Comparison of ENCODE assay signal across 4 worm cellular contexts in genomic region chrX:14015808-14016207, ce11.
TF ChIP-seq lines count a peak whose summit lies in the region.

No protein-coding gene starts in this region.

TF ChIP-seq in whole organism, L2 larva, 48 proteins besides CTCF, POLR2A, EP300 and RAD21 (continued from another document):
- TF ChIP-seq nhr-12 (tag; optimal IDR thresholded peaks at IDR 0.05; lab: Kevin White, UChicago) (no peak), nhr-6 (tag; optimal IDR thresholded peaks at IDR 0.05; lab: Kevin White, UChicago) (peak; percentile 72), ceh-16 (tag; optimal IDR thresholded peaks at IDR 0.05; lab: Kevin White, UChicago) (no peak), elt-3 (tag; optimal IDR thresholded peaks at IDR 0.05; lab: Kevin White, UChicago) (no peak), nhr-129 (tag; optimal IDR thresholded peaks at IDR 0.05; lab: Kevin White, UChicago) (peak; percentile 92), nhr-77 (tag; optimal IDR thresholded peaks at IDR 0.05; lab: Kevin White, UChicago) (no peak), unc-62 (GFP tag; optimal IDR thresholded peaks at IDR 0.05; lab: Kevin White, UChicago) (no peak), sma-9 (GFP tag; optimal IDR thresholded peaks at IDR 0.05; lab: Kevin White, UChicago) (peak; percentile 88), sma-9 (tag; optimal IDR thresholded peaks at IDR 0.05; lab: Kevin White, UChicago) (no peak), ztf-4 (tag; optimal IDR thresholded peaks at IDR 0.05; lab: Kevin White, UChicago) (peak; percentile 67), lin-39 (tag; optimal IDR thresholded peaks at IDR 0.05; lab: Kevin White, UChicago) (no peak), fos-1 (tag; optimal IDR thresholded peaks at IDR 0.05; lab: Kevin White, UChicago) (peak; percentile 78), dmd-4 (tag; optimal IDR thresholded peaks at IDR 0.05; lab: Kevin White, UChicago) (no peak), C34F6.9 (tag; optimal IDR thresholded peaks at IDR 0.05; lab: Kevin White, UChicago) (peak; percentile 77), nhr-21 (tag; optimal IDR thresholded peaks at IDR 0.05; lab: Kevin White, UChicago) (peak; percentile 78), skn-1 (tag; optimal IDR thresholded peaks at IDR 0.05; lab: Kevin White, UChicago) (no peak), aly-2 (tag; optimal IDR thresholded peaks at IDR 0.05; lab: Kevin White, UChicago) (no peak), gmeb-1 (tag; optimal IDR thresholded peaks at IDR 0.05; lab: Kevin White, UChicago) (peak; percentile 45), mdl-1 (tag; optimal IDR thresholded peaks at IDR 0.05; lab: Kevin White, UChicago) (peak in 1 of 2 experiments; percentile 49), nhr-23 (tag; optimal IDR thresholded peaks at IDR 0.05; lab: Kevin White, UChicago) (no peak), nhr-11 (tag; optimal IDR thresholded peaks at IDR 0.05; lab: Kevin White, UChicago) (peak; percentile 43), mab-5 (tag; optimal IDR thresholded peaks at IDR 0.05; lab: Kevin White, UChicago) (peak; percentile 73), sem-4 (tag; optimal IDR thresholded peaks at IDR 0.05; lab: Kevin White, UChicago) (peak; percentile 53), peb-1 (tag; optimal IDR thresholded peaks at IDR 0.05; lab: Kevin White, UChicago) (no peak), lin-11 (tag; optimal IDR thresholded peaks at IDR 0.05; lab: Kevin White, UChicago) (peak; percentile 78), R02D3.7 (tag; optimal IDR thresholded peaks at IDR 0.05; lab: Kevin White, UChicago) (no peak)

TF ChIP-seq in whole organism, L4 larva, 104 proteins besides CTCF, POLR2A, EP300 and RAD21 (continued from another document and continues in another):
- TF ChIP-seq lin-39 (tag; optimal IDR thresholded peaks at IDR 0.05; lab: Kevin White, UChicago) (no peak), egl-43 (GFP tag; IDR thresholded peaks at IDR 0.05; lab: Robert Waterston, UW) (peak; percentile 91), nhr-11 (tag; optimal IDR thresholded peaks at IDR 0.05; lab: Kevin White, UChicago) (peak; percentile 79), daf-19 (GFP tag; conservative IDR thresholded peaks at IDR 0.05; lab: Robert Waterston, UW) (peak; percentile 94), pha-4 (GFP tag; IDR thresholded peaks at IDR 0.05; lab: Robert Waterston, UW) (peak; percentile 88), pha-4 (tag; optimal IDR thresholded peaks at IDR 0.05; lab: Kevin White, UChicago) (peak; percentile 42), ceh-20 (GFP tag; IDR thresholded peaks at IDR 0.05; lab: Robert Waterston, UW) (peak; percentile 84), nhr-28 (tag; optimal IDR thresholded peaks at IDR 0.05; lab: Kevin White, UChicago) (peak; percentile 58), unc-62 (GFP tag; optimal IDR thresholded peaks at IDR 0.05 in 1 of 2; lab: Kevin White, UChicago) (peak in 1 of 2 experiments; percentile 92), unc-62 (tag; optimal IDR thresholded peaks at IDR 0.05; lab: Kevin White, UChicago) (no peak), unc-39 (tag; optimal IDR thresholded peaks at IDR 0.05; lab: Kevin White, UChicago) (no peak), nhr-48 (tag; optimal IDR thresholded peaks at IDR 0.05; lab: Kevin White, UChicago) (peak; percentile 65), dve-1 (tag; optimal IDR thresholded peaks at IDR 0.05; lab: Kevin White, UChicago; ENCODE audit: insufficient read depth) (peak; percentile 77), ceh-82 (tag; optimal IDR thresholded peaks at IDR 0.05; lab: Kevin White, UChicago) (no peak), daf-16 (GFP tag; optimal IDR thresholded peaks at IDR 0.05; lab: Kevin White, UChicago) (peak; percentile 66 to 73), daf-16 (tag; optimal IDR thresholded peaks at IDR 0.05; lab: Kevin White, UChicago) (peak; percentile 73), set-16 (GFP tag; IDR thresholded peaks at IDR 0.05; lab: Robert Waterston, UW) (no peak), duxl-1 (tag; optimal IDR thresholded peaks at IDR 0.05; lab: Kevin White, UChicago; ENCODE audit: poor library complexity) (peak; percentile 74), dmd-8 (GFP tag; IDR thresholded peaks at IDR 0.05; lab: Robert Waterston, UW) (peak; percentile 91), arid-1 (GFP tag; conservative IDR thresholded peaks at IDR 0.05; lab: Robert Waterston, UW) (peak; percentile 64), nhr-76 (tag; optimal IDR thresholded peaks at IDR 0.05; lab: Kevin White, UChicago) (no peak), ceh-28 (tag; optimal IDR thresholded peaks at IDR 0.05; lab: Kevin White, UChicago) (no peak), daf-8 (GFP tag; IDR thresholded peaks at IDR 0.05; lab: Robert Waterston, UW) (no peak), aly-2 (tag; optimal IDR thresholded peaks at IDR 0.05; lab: Kevin White, UChicago) (no peak), F44E2.7 (GFP tag; IDR thresholded peaks at IDR 0.05; lab: Robert Waterston, UW) (peak; percentile 87; the same call in 1 of the 2 replicates), jun-1 (tag; optimal IDR thresholded peaks at IDR 0.05; lab: Kevin White, UChicago) (peak; percentile 69), zip-2 (tag; optimal IDR thresholded peaks at IDR 0.05; lab: Kevin White, UChicago) (peak; percentile 27), lin-38 (GFP tag; IDR thresholded peaks at IDR 0.05; lab: Robert Waterston, UW) (peak; percentile 77), F26F4.8 (GFP tag; conservative IDR thresholded peaks at IDR 0.05; lab: Robert Waterston, UW) (no peak), sdz-12 (GFP tag; optimal IDR thresholded peaks at IDR 0.05; lab: Kevin White, UChicago) (peak; percentile 28), tag-97 (GFP tag; IDR thresholded peaks at IDR 0.05; lab: Robert Waterston, UW) (no peak), ZK337.2 (GFP tag; IDR thresholded peaks at IDR 0.05; lab: Robert Waterston, UW) (peak; percentile 67; the same call in 1 of the 2 replicates), nhr-10 (tag; optimal IDR thresholded peaks at IDR 0.05; lab: Kevin White, UChicago) (no peak), attf-4 (tag; optimal IDR thresholded peaks at IDR 0.05; lab: Kevin White, UChicago) (no peak), mdl-1 (tag; optimal IDR thresholded peaks at IDR 0.05; lab: Kevin White, UChicago) (peak in 1 of 2 experiments; percentile 48), nhr-77 (tag; optimal IDR thresholded peaks at IDR 0.05; lab: Kevin White, UChicago) (peak; percentile 79), unc-130 (GFP tag; optimal IDR thresholded peaks at IDR 0.05; lab: Kevin White, UChicago) (peak; percentile 70)

TF ChIP-seq in whole organism, late embryonic, 69 proteins besides CTCF, POLR2A, EP300 and RAD21 (continued from another document and continues in another):
- peak; percentile 86 for TF ChIP-seq elt-2 (tag; optimal IDR thresholded peaks at IDR 0.05; lab: Kevin White, UChicago)
- TF ChIP-seq syd-9 (tag; optimal IDR thresholded peaks at IDR 0.05; lab: Kevin White, UChicago) = peak; percentile 74
- TF ChIP-seq C38D4.7 (GFP tag; optimal IDR thresholded peaks at IDR 0.05; lab: Kevin White, UChicago) = peak; percentile 80
- no peak for TF ChIP-seq K09A11.1 (tag; optimal IDR thresholded peaks at IDR 0.05; lab: Kevin White, UChicago; ENCODE audit: insufficient read depth)
- TF ChIP-seq sox-4 (tag; optimal IDR thresholded peaks at IDR 0.05; lab: Kevin White, UChicago) = peak; percentile 83
- peak; percentile 82 for TF ChIP-seq gmeb-2 (tag; optimal IDR thresholded peaks at IDR 0.05; lab: Kevin White, UChicago)
- TF ChIP-seq unc-3 (GFP tag; conservative IDR thresholded peaks at IDR 0.05; lab: Robert Waterston, UW) = peak; percentile 78
- TF ChIP-seq unc-3 (tag; optimal IDR thresholded peaks at IDR 0.05; lab: Kevin White, UChicago) = peak; percentile 78
- TF ChIP-seq unc-42 (tag; optimal IDR thresholded peaks at IDR 0.05; lab: Kevin White, UChicago) = peak; percentile 52
- TF ChIP-seq odd-2 (tag; optimal IDR thresholded peaks at IDR 0.05; lab: Kevin White, UChicago) = no peak
- no peak for TF ChIP-seq elt-4 (tag; optimal IDR thresholded peaks at IDR 0.05; lab: Kevin White, UChicago)
- TF ChIP-seq npax-4 (tag; optimal IDR thresholded peaks at IDR 0.05; lab: Kevin White, UChicago) = peak; percentile 63
- TF ChIP-seq ceh-31 (tag; optimal IDR thresholded peaks at IDR 0.05; lab: Kevin White, UChicago) = peak; percentile 64
- TF ChIP-seq pat-9 (tag; optimal IDR thresholded peaks at IDR 0.05; lab: Kevin White, UChicago) = peak; percentile 64
- peak; percentile 2 for TF ChIP-seq ceh-9 (tag; optimal IDR thresholded peaks at IDR 0.05; lab: Kevin White, UChicago)
- TF ChIP-seq hlh-30 (tag; optimal IDR thresholded peaks at IDR 0.05; lab: Kevin White, UChicago; ENCODE audit: insufficient read depth) = no peak
- TF ChIP-seq pag-3 (tag; optimal IDR thresholded peaks at IDR 0.05; lab: Kevin White, UChicago; ENCODE audit: borderline replicate concordance) = peak; percentile 63
- peak; percentile 74 for TF ChIP-seq unc-55 (GFP tag; optimal IDR thresholded peaks at IDR 0.05; lab: Kevin White, UChicago)
- peak; percentile 78 for TF ChIP-seq ceh-2 (tag; optimal IDR thresholded peaks at IDR 0.05; lab: Kevin White, UChicago)
- TF ChIP-seq ceh-30 (tag; optimal IDR thresholded peaks at IDR 0.05; lab: Kevin White, UChicago) = peak; percentile 65
- TF ChIP-seq ref-2 (tag; optimal IDR thresholded peaks at IDR 0.05; lab: Kevin White, UChicago) = peak; percentile 76
- peak; percentile 71 for TF ChIP-seq ttx-3 (tag; optimal IDR thresholded peaks at IDR 0.05; lab: Kevin White, UChicago)
- peak; percentile 85 for TF ChIP-seq sdc-2 (tag; optimal IDR thresholded peaks at IDR 0.05; lab: Kevin White, UChicago)
- TF ChIP-seq hlh-15 (tag; optimal IDR thresholded peaks at IDR 0.05; lab: Kevin White, UChicago) = peak; percentile 39
- peak; percentile 73 for TF ChIP-seq unc-86 (tag; optimal IDR thresholded peaks at IDR 0.05; lab: Kevin White, UChicago)
- peak; percentile 50; the same call in 1 of the 2 replicates for TF ChIP-seq sox-2 (GFP tag; IDR thresholded peaks at IDR 0.05; lab: Robert Waterston, UW)
- TF ChIP-seq ztf-16 (tag; optimal IDR thresholded peaks at IDR 0.05; lab: Kevin White, UChicago) = peak; percentile 65
- TF ChIP-seq eyg-1 (tag; optimal IDR thresholded peaks at IDR 0.05; lab: Kevin White, UChicago) = peak; percentile 67
- peak; percentile 82 for TF ChIP-seq ceh-6 (GFP tag; optimal IDR thresholded peaks at IDR 0.05; lab: Kevin White, UChicago)
- peak; percentile 80 for TF ChIP-seq rnt-1 (tag; optimal IDR thresholded peaks at IDR 0.05; lab: Kevin White, UChicago)
- TF ChIP-seq pros-1 (tag; optimal IDR thresholded peaks at IDR 0.05; lab: Kevin White, UChicago) = no peak
- TF ChIP-seq dve-1 (tag; optimal IDR thresholded peaks at IDR 0.05; lab: Kevin White, UChicago) = peak; percentile 76
- no peak for TF ChIP-seq ama-1 (optimal IDR thresholded peaks at IDR 0.05; lab: Kevin White, UChicago)
- TF ChIP-seq mec-3 (tag; optimal IDR thresholded peaks at IDR 0.05; lab: Kevin White, UChicago; ENCODE audit: borderline replicate concordance) = no peak
- peak; percentile 68 for TF ChIP-seq hlh-13 (GFP tag; optimal IDR thresholded peaks at IDR 0.05; lab: Kevin White, UChicago)
- peak; percentile 86 for TF ChIP-seq hlh-6 (tag; optimal IDR thresholded peaks at IDR 0.05; lab: Kevin White, UChicago)
- peak; percentile 60 for TF ChIP-seq ceh-48 (tag; optimal IDR thresholded peaks at IDR 0.05; lab: Kevin White, UChicago)
- TF ChIP-seq hlh-8 (tag; optimal IDR thresholded peaks at IDR 0.05; lab: Kevin White, UChicago) = no peak
- peak; percentile 71 for TF ChIP-seq lim-6 (tag; optimal IDR thresholded peaks at IDR 0.05; lab: Kevin White, UChicago)

TF ChIP-seq in whole organism, mixed stage, embryonic, 35 proteins besides CTCF, POLR2A, EP300 and RAD21 (continued from another document):
- TF ChIP-seq hlh-1 (tag; optimal IDR thresholded peaks at IDR 0.05; lab: Kevin White, UChicago) (peak; percentile 27), zip-8 (tag; optimal IDR thresholded peaks at IDR 0.05; lab: Kevin White, UChicago) (no peak), ztf-11 (tag; optimal IDR thresholded peaks at IDR 0.05; lab: Kevin White, UChicago) (no peak), lin-13 (tag; optimal IDR thresholded peaks at IDR 0.05; lab: Kevin White, UChicago) (no peak), elt-1 (tag; optimal IDR thresholded peaks at IDR 0.05; lab: Kevin White, UChicago; ENCODE audit: borderline replicate concordance, insufficient read depth) (no peak)
